Worm (Caenorhabditis elegans) whole organism, early embryonic: ENCODE results near the gene lido-2.

Source experiments
- B0310.2 ChIP-seq: sonication (generic microtip); optimal IDR thresholded peaks from 2 replicates; lab custom pipeline; 2016; ENCODE audit warnings: mild to moderate bottlenecking, missing genetic modification characterization, missing compliant biosample characterization
- aly-1 ChIP-seq: sonication (generic microtip); optimal IDR thresholded peaks from 2 replicates; lab custom pipeline; 2016; ENCODE audit warnings: missing genetic modification characterization, missing compliant biosample characterization
- ama-1 ChIP-seq: fragments of 150-350 bp; optimal IDR thresholded peaks from 2 replicates; lab custom pipeline; 2014
- ceh-13 ChIP-seq: fragments of 200-800 bp; sonication (Bioruptor generic); optimal IDR thresholded peaks from 2 replicates; lab custom pipeline; 2018; ENCODE audit warnings: mild to moderate bottlenecking, missing genetic modification characterization, missing compliant biosample characterization
- ceh-36 ChIP-seq: sonication (generic microtip); optimal IDR thresholded peaks from 2 replicates; lab custom pipeline; 2016; ENCODE audit warnings: missing genetic modification characterization, inconsistent platforms, missing compliant biosample characterization
- flt-1 ChIP-seq: fragments of 200-800 bp; sonication (Bioruptor generic); IDR thresholded peaks from 2 replicates; pipeline ENCODE4 v1.3.6; 2022; ENCODE audit warnings: missing genetic modification characterization, missing compliant biosample characterization
- hmbx-1 ChIP-seq: sonication (generic microtip); optimal IDR thresholded peaks from 2 replicates; lab custom pipeline; 2016; ENCODE audit warnings: mild to moderate bottlenecking, missing genetic modification characterization, missing compliant biosample characterization
- hmg-4 ChIP-seq: fragments of 200-800 bp; sonication (Bioruptor generic); optimal IDR thresholded peaks from 2 replicates; lab custom pipeline; 2018; ENCODE audit warnings: mild to moderate bottlenecking, missing genetic modification characterization, missing compliant biosample characterization
- hnd-1 ChIP-seq: sonication (generic microtip); optimal IDR thresholded peaks from 2 replicates; lab custom pipeline; 2016; ENCODE audit warnings: missing genetic modification characterization, missing compliant biosample characterization
- scrt-1 ChIP-seq: fragments of 200-800 bp; sonication (Bioruptor generic); IDR thresholded peaks from 2 replicates; pipeline ENCODE4 v1.3.6; 2022; ENCODE audit warnings: missing genetic modification characterization, missing compliant biosample characterization
- sea-1 ChIP-seq: fragments of 200-800 bp; sonication (Bioruptor generic); conservative IDR thresholded peaks from 2 replicates; pipeline ENCODE4 v1.3.6; 2022; ENCODE audit warnings: missing genetic modification characterization, missing compliant biosample characterization

- TF ChIP-seq ceh-36 (tag; lab: Kevin White, UChicago) = no peak
- TF ChIP-seq flt-1 = no peak
- TF ChIP-seq ama-1 (lab: Kevin White, UChicago) = no peak
- TF ChIP-seq ceh-13 (GFP tag; lab: Kevin White, UChicago) = no peak
- no peak for TF ChIP-seq scrt-1
- TF ChIP-seq hmbx-1 (tag; lab: Kevin White, UChicago) = no peak
- no peak for TF ChIP-seq hmg-4 (GFP tag; lab: Kevin White, UChicago)
- TF ChIP-seq sea-1 (GFP tag; lab: Robert Waterston, UW) = no peak
- no peak for TF ChIP-seq hnd-1 (tag; lab: Kevin White, UChicago)
- no peak for TF ChIP-seq aly-1
- TF ChIP-seq B0310.2 = no peak
These were observed 33.9 kb upstream of the lido-2 start, which contains the start of gene K09E3.7 for ce11 chrX:17134427-17134826.
